Worm (Caenorhabditis elegans): ENCODE data around the gene srd-66.

DNA sequence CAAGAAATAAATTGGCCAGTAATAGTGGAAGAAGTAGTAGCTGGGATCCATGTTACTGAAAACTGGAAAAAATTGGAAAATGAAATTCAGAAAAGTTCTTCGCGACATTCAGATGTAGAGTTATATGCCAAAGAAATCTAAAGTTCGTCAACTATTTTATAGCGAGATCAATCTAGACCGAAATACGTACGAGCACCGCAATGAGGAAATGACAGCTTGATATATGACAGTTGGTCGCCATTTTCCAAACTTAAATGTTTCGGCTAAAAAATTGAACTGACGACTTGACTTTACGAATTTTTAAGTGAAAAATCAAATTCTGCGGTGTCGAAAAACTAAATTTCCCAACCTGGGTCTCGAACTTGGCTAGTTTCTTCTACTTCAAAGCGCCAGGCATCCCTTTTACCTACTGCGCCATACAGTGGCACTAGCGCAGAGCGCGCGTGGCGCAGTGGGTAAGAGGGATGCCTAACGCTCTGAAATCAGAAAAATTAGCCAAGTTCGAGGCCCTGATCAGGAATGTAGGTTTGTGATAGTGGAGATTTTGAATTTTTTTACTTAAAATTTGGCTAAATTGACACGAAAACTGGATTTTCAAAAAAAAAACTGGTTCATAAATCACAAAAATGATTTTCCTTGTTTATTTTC lies at the start of gene srd-66:
- TF ChIP-seq attf-6 (GFP tag; IDR thresholded peaks at IDR 0.05) = no peak
- no peak for TF ChIP-seq Y56A3A.18 (GFP tag; IDR thresholded peaks at IDR 0.05)
- no peak for TF ChIP-seq pha-4 (tag; optimal IDR thresholded peaks at IDR 0.05)
- TF ChIP-seq tbx-9 (tag; optimal IDR thresholded peaks at IDR 0.05; ENCODE audit: borderline replicate concordance) = no peak
- no peak for TF ChIP-seq lsy-27 (tag; optimal IDR thresholded peaks at IDR 0.05; ENCODE audit: borderline replicate concordance, insufficient read depth)
- TF ChIP-seq F10E7.11 (tag; optimal IDR thresholded peaks at IDR 0.05) = no peak
- TF ChIP-seq madf-10 (tag; optimal IDR thresholded peaks at IDR 0.05) = no peak
- no peak for TF ChIP-seq ztf-22 (GFP tag; optimal IDR thresholded peaks at IDR 0.05)
